Worm (Caenorhabditis elegans): Measurements from ENCODE around the gene C43G2.3.

Gene C43G2.3

ce11 chrIV:6603549-6603948, 25.5 kb downstream of the C43G2.3 start:
- TF ChIP-seq lsy-2 (tag; optimal IDR thresholded peaks at IDR 0.05), result no peak
- no peak for TF ChIP-seq mls-2 (tag; optimal IDR thresholded peaks at IDR 0.05)
- TF ChIP-seq M03D4.4 (tag; optimal IDR thresholded peaks at IDR 0.05), result no peak
- TF ChIP-seq unc-39 (tag; optimal IDR thresholded peaks at IDR 0.05), result no peak
- TF ChIP-seq elt-3 (tag; optimal IDR thresholded peaks at IDR 0.05), result no peak
- no peak for TF ChIP-seq nhr-28 (tag; optimal IDR thresholded peaks at IDR 0.05)
- no peak for TF ChIP-seq hlh-1 (tag; optimal IDR thresholded peaks at IDR 0.05)
- TF ChIP-seq bed-3 (GFP tag; optimal IDR thresholded peaks at IDR 0.05), result no peak
- TF ChIP-seq ceh-43 (GFP tag; optimal IDR thresholded peaks at IDR 0.05), result no peak
- no peak for TF ChIP-seq sem-2 (GFP tag; optimal IDR thresholded peaks at IDR 0.05)
- TF ChIP-seq ztf-11 (tag; optimal IDR thresholded peaks at IDR 0.05), result no peak
- no peak for TF ChIP-seq snpc-4 (tag; optimal IDR thresholded peaks at IDR 0.05)

DNA sequence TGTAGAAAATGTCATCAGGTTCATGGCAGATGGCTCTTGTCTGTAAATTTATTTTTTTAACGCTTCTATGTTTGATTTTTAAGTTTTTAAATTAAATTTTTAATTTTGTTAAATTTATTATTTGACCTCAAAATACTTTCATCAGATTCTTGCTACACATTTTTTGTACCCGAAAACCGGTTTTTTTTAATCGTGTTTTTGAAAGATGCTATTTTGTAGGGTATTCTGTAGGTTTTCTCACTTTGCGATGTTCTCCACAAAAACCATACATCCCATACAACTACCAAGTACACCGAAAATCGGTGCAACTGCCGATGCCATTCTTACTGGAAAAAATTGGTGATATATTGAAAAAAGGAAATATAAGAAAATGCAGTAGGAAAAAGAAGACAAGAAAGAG, 27.8 kb downstream of the C43G2.3 start, which contains the start of gene nstp-2:
Gene nstp-2 (minus strand): TSS at position 326 of the 400 bp plus-strand sequence.
- TF ChIP-seq nhr-28 (tag; optimal IDR thresholded peaks at IDR 0.05) (no peak), bed-3 (GFP tag; optimal IDR thresholded peaks at IDR 0.05) (no peak), M03D4.4 (tag; optimal IDR thresholded peaks at IDR 0.05) (no peak), mep-1 (tag; optimal IDR thresholded peaks at IDR 0.05) (no peak), hlh-1 (tag; optimal IDR thresholded peaks at IDR 0.05) (no peak)

- TF ChIP-seq nhr-2 (tag; optimal IDR thresholded peaks at IDR 0.05) (no peak), pha-4 (tag; optimal IDR thresholded peaks at IDR 0.05) (no peak), unc-39 (tag; optimal IDR thresholded peaks at IDR 0.05) (no peak), mab-5 (tag; optimal IDR thresholded peaks at IDR 0.05) (no peak), ceh-83 (GFP tag; optimal IDR thresholded peaks at IDR 0.05) (no peak), elt-1 (tag; optimal IDR thresholded peaks at IDR 0.05; ENCODE audit: borderline replicate concordance, insufficient read depth) (no peak), hlh-1 (tag; optimal IDR thresholded peaks at IDR 0.05) (no peak), M03D4.4 (tag; optimal IDR thresholded peaks at IDR 0.05) (no peak)
Measured at ce11 chrIV:6606587-6606986, 28.6 kb downstream of the C43G2.3 start.

ce11 chrIV:6607059-6607458, 29.0 kb downstream of the C43G2.3 start:
- TF ChIP-seq snpc-4 (tag; optimal IDR thresholded peaks at IDR 0.05) (no peak), nhr-76 (tag; optimal IDR thresholded peaks at IDR 0.05) (no peak), ceh-39 (tag; optimal IDR thresholded peaks at IDR 0.05) (no peak), unc-120 (tag; optimal IDR thresholded peaks at IDR 0.05; ENCODE audit: poor library complexity, severe bottlenecking) (no peak), nhr-237 (tag; optimal IDR thresholded peaks at IDR 0.05) (no peak), nhr-28 (tag; optimal IDR thresholded peaks at IDR 0.05) (no peak), M03D4.4 (tag; optimal IDR thresholded peaks at IDR 0.05) (no peak), bed-3 (GFP tag; optimal IDR thresholded peaks at IDR 0.05) (no peak), zip-8 (tag; optimal IDR thresholded peaks at IDR 0.05) (no peak), ztf-11 (tag; optimal IDR thresholded peaks at IDR 0.05) (no peak), mep-1 (tag; optimal IDR thresholded peaks at IDR 0.05) (no peak)

- no peak for TF ChIP-seq lsy-2 (tag; optimal IDR thresholded peaks at IDR 0.05)
- TF ChIP-seq ztf-11 (tag; optimal IDR thresholded peaks at IDR 0.05), result no peak
- no peak for TF ChIP-seq ceh-39 (tag; optimal IDR thresholded peaks at IDR 0.05)
- no peak for TF ChIP-seq hlh-1 (tag; optimal IDR thresholded peaks at IDR 0.05)
- TF ChIP-seq mep-1 (tag; optimal IDR thresholded peaks at IDR 0.05), result no peak
- TF ChIP-seq mls-2 (tag; optimal IDR thresholded peaks at IDR 0.05), result no peak
- TF ChIP-seq cnd-1 (tag; optimal IDR thresholded peaks at IDR 0.05), result no peak
Measured at ce11 chrIV:6613296-6613695, 35.3 kb downstream of the C43G2.3 start, which contains the start of gene drh-1. Gene drh-1, minus strand, starts transcription at chrIV:6613353.

ce11 chrIV:6618607-6619006, 40.6 kb downstream of the C43G2.3 start:
- TF ChIP-seq elt-1 (tag; optimal IDR thresholded peaks at IDR 0.05; ENCODE audit: borderline replicate concordance, insufficient read depth) (no peak), nhr-12 (tag; optimal IDR thresholded peaks at IDR 0.05) (no peak), lsy-2 (tag; optimal IDR thresholded peaks at IDR 0.05) (no peak), ceh-39 (tag; optimal IDR thresholded peaks at IDR 0.05) (no peak), mls-2 (tag; optimal IDR thresholded peaks at IDR 0.05) (no peak), unc-120 (tag; optimal IDR thresholded peaks at IDR 0.05; ENCODE audit: poor library complexity, severe bottlenecking) (no peak), sptf-1 (tag; optimal IDR thresholded peaks at IDR 0.05) (no peak), ham-2 (GFP tag; optimal IDR thresholded peaks at IDR 0.05) (no peak), snpc-4 (tag; optimal IDR thresholded peaks at IDR 0.05) (no peak), sem-2 (GFP tag; optimal IDR thresholded peaks at IDR 0.05) (no peak), mep-1 (tag; optimal IDR thresholded peaks at IDR 0.05) (no peak), unc-39 (tag; optimal IDR thresholded peaks at IDR 0.05) (no peak), bed-3 (GFP tag; optimal IDR thresholded peaks at IDR 0.05) (no peak), ceh-43 (GFP tag; optimal IDR thresholded peaks at IDR 0.05) (no peak), pha-4 (tag; optimal IDR thresholded peaks at IDR 0.05) (no peak), lin-13 (tag; optimal IDR thresholded peaks at IDR 0.05) (no peak), elt-3 (tag; optimal IDR thresholded peaks at IDR 0.05) (no peak)

Measured in whole organism, mixed stage, embryonic.